Fruit fly (Drosophila melanogaster) whole organism: Measurements from ENCODE around the gene ATPsynC.

ENCODE experiments used
- EcR ChIP-seq, 2 experiments: fragments of >200 bp; optimal IDR thresholded peaks; 2 replicates each; lab custom pipeline; 2017; ENCODE audit warnings: missing biosample characterization in 2 of 2, missing genetic modification characterization in 2 of 2, missing genetic modification reagents in 2 of 2
- pan ChIP-seq: fragments of >200 bp; optimal IDR thresholded peaks from 2 replicates; lab custom pipeline; 2017
- psq ChIP-seq: fragments of >200 bp; optimal IDR thresholded peaks from 2 replicates; lab custom pipeline; 2017

- TF ChIP-seq pan (no peak), EcR (GFP tag; optimal IDR thresholded peaks at IDR 0.05; lab: Kevin White, UChicago) (no peak), psq (lab: Kevin White, UChicago) (no peak)
Observed at dm6 chr3R:31220456-31221336, 1.3 kb upstream of the ATPsynC start, which contains the start of gene CG12054.
